Fruit fly (Drosophila melanogaster): ENCODE results near the gene Cpr65Ay.

The Cpr65Ay gene

dm6 chr3L:6181776-6182175, 23.3 kb upstream of the Cpr65Ay start, which contains the start of gene CG10274 (continued):
- TF ChIP-seq E2f1 (GFP tag; IDR thresholded peaks at IDR 0.05) (peak; percentile 63), CG1647 (GFP tag; optimal IDR thresholded peaks at IDR 0.05) (peak; percentile 67), shn (GFP tag; optimal IDR thresholded peaks at IDR 0.05) (peak; percentile 70), CG18476 (GFP tag; optimal IDR thresholded peaks at IDR 0.05) (peak; percentile 44), Drgx (GFP tag; IDR thresholded peaks at IDR 0.05) (peak; percentile 37; the same call in 1 of the 2 replicates), HLH4C (GFP tag; IDR thresholded peaks at IDR 0.05; ENCODE audit: partially characterized antibody) (no peak), CG9817 (tag; optimal IDR thresholded peaks at IDR 0.05) (peak; percentile 81), yki (optimal IDR thresholded peaks at IDR 0.05) (no peak), fd96Cb (tag; optimal IDR thresholded peaks at IDR 0.05) (peak; percentile 65), tll (GFP tag; optimal IDR thresholded peaks at IDR 0.05) (peak in 1 of 2 experiments; percentile 44), Asciz (GFP tag; optimal IDR thresholded peaks at IDR 0.05) (no peak), zen (tag; optimal IDR thresholded peaks at IDR 0.05) (peak; percentile 81), CG1233 (GFP tag; optimal IDR thresholded peaks at IDR 0.05) (peak; percentile 65), amos (GFP tag; IDR thresholded peaks at IDR 0.05; ENCODE audit: partially characterized antibody) (no peak), CG8089 (GFP tag; optimal IDR thresholded peaks at IDR 0.05) (peak; percentile 36), Aef1 (GFP tag; IDR thresholded peaks at IDR 0.05) (peak; percentile 61), ken (GFP tag; IDR thresholded peaks at IDR 0.05) (peak; percentile 55; the same call in 2 of the 3 replicates), Dbx (GFP tag; IDR thresholded peaks at IDR 0.05) (peak; percentile 81), CG10565 (GFP tag; optimal IDR thresholded peaks at IDR 0.05) (peak; percentile 33), CG4730 (GFP tag; IDR thresholded peaks at IDR 0.05) (0 out of 2 replicates have a peak, but pooled peaks have one; percentile 15), NC2β (GFP tag; optimal IDR thresholded peaks at IDR 0.05) (peak; percentile 23), CG9797 (GFP tag; optimal IDR thresholded peaks at IDR 0.05) (peak; percentile 24), CG10366 (GFP tag; IDR thresholded peaks at IDR 0.05) (peak; percentile 50), CG2116 (GFP tag; optimal IDR thresholded peaks at IDR 0.05) (peak; percentile 77), peb (GFP tag; IDR thresholded peaks at IDR 0.05) (peak; percentile 48; the same call in 1 of the 2 replicates), Awh (GFP tag; IDR thresholded peaks at IDR 0.05) (no peak), CG7987 (GFP tag; optimal IDR thresholded peaks at IDR 0.05) (peak; percentile 1), CG2678 (tag; optimal IDR thresholded peaks at IDR 0.05) (no peak), CG12391 (tag; optimal IDR thresholded peaks at IDR 0.05) (peak; percentile 89), tin (GFP tag; optimal IDR thresholded peaks at IDR 0.05) (peak; percentile 79), CG4820 (GFP tag; optimal IDR thresholded peaks at IDR 0.05) (peak; percentile 78), ab (GFP tag; optimal IDR thresholded peaks at IDR 0.05) (peak; percentile 48), sima (GFP tag; optimal IDR thresholded peaks at IDR 0.05) (no peak), CG9215 (GFP tag; IDR thresholded peaks at IDR 0.05) (peak; percentile 77), CG9437 (GFP tag; optimal IDR thresholded peaks at IDR 0.05) (peak; percentile 67), CG10543 (GFP tag; optimal IDR thresholded peaks at IDR 0.05) (peak; percentile 72), CG14860 (GFP tag; IDR thresholded peaks at IDR 0.05; ENCODE audit: partially characterized antibody) (no peak), stwl (tag; optimal IDR thresholded peaks at IDR 0.05) (peak; percentile 90), CG16815 (GFP tag; optimal IDR thresholded peaks at IDR 0.05) (peak; percentile 72), PHDP (tag; optimal IDR thresholded peaks at IDR 0.05) (peak; percentile 78), org-1 (GFP tag; optimal IDR thresholded peaks at IDR 0.05) (peak; percentile 24), CG12942 (GFP tag; optimal IDR thresholded peaks at IDR 0.05) (peak; percentile 72), usp (GFP tag; optimal IDR thresholded peaks at IDR 0.05) (no peak), crp (GFP tag; optimal IDR thresholded peaks at IDR 0.05) (peak in 1 of 2 experiments; percentile 16), Side (GFP tag; optimal IDR thresholded peaks at IDR 0.05) (peak; percentile 58), Doc2 (GFP tag; IDR thresholded peaks at IDR 0.05) (no peak), danr (GFP tag; IDR thresholded peaks at IDR 0.05) (no peak), CG1792 (GFP tag; optimal IDR thresholded peaks at IDR 0.05) (peak; percentile 43), croc (GFP tag; conservative IDR thresholded peaks at IDR 0.05) (peak; percentile 62; the same call in 2 of the 3 replicates), CG34376 (GFP tag; optimal IDR thresholded peaks at IDR 0.05) (peak; percentile 41), CG5245 (GFP tag; optimal IDR thresholded peaks at IDR 0.05) (peak; percentile 47)
